Worm (Caenorhabditis elegans): ENCODE data around the gene Y39B6A.69.

ce11 chrV:19120743-19121642, 31.2 kb downstream of the Y39B6A.69 start:
- TF ChIP-seq ets-4 (GFP tag; optimal IDR thresholded peaks at IDR 0.05) (no peak), dpl-1 (GFP tag; optimal IDR thresholded peaks at IDR 0.05) (no peak), nhr-80 (tag; optimal IDR thresholded peaks at IDR 0.05) (no peak), nfya-1 (tag; optimal IDR thresholded peaks at IDR 0.05; ENCODE audit: borderline replicate concordance, insufficient read depth) (no peak)
